Worm (Caenorhabditis elegans) whole organism, L1 larva: ENCODE data around the gene rde-12.

ENCODE experiments used
- ama-1 ChIP-seq: fragments of 150-350 bp; optimal IDR thresholded peaks from 2 replicates; lab custom pipeline; 2014
- dpl-1 ChIP-seq, 3 experiments: fragments of 150-350 bp in 2 of 3; sonication (generic microtip) in 1 of 3; optimal IDR thresholded peaks; 2 replicates each; lab custom pipeline; 2014 to 2017; ENCODE audit warnings: missing biosample characterization in 3 of 3, missing genetic modification characterization in 3 of 3, missing genetic modification reagents in 3 of 3
- fkh-8 ChIP-seq: sonication (generic microtip); optimal IDR thresholded peaks from 2 replicates; lab custom pipeline; 2016; ENCODE audit warnings: mild to moderate bottlenecking, missing genetic modification characterization, missing compliant biosample characterization
- jun-1 ChIP-seq: fragments of 150-350 bp; optimal IDR thresholded peaks from 2 replicates; lab custom pipeline; 2014; ENCODE audit warnings: missing biosample characterization, missing genetic modification reagents, missing genetic modification characterization
- lin-13 ChIP-seq: fragments of 150-350 bp; optimal IDR thresholded peaks from 2 replicates; lab custom pipeline; 2014; ENCODE audit warnings: missing biosample characterization, missing genetic modification reagents, missing genetic modification characterization
- lin-15B ChIP-seq: fragments of 150-350 bp; sonication (generic microtip); optimal IDR thresholded peaks from 3 replicates; lab custom pipeline; 2014; ENCODE audit warnings: missing biosample characterization, missing genetic modification characterization
- mab-9 ChIP-seq: fragments of 200-800 bp; sonication (Bioruptor generic); IDR thresholded peaks from 2 replicates; pipeline ENCODE4 v1.3.6; 2022; ENCODE audit warnings: missing genetic modification reagents, missing genetic modification characterization, missing compliant biosample characterization
- nhr-76 ChIP-seq: sonication (generic microtip); optimal IDR thresholded peaks from 2 replicates; lab custom pipeline; 2017; ENCODE audit warnings: missing biosample characterization, missing genetic modification characterization

DNA sequence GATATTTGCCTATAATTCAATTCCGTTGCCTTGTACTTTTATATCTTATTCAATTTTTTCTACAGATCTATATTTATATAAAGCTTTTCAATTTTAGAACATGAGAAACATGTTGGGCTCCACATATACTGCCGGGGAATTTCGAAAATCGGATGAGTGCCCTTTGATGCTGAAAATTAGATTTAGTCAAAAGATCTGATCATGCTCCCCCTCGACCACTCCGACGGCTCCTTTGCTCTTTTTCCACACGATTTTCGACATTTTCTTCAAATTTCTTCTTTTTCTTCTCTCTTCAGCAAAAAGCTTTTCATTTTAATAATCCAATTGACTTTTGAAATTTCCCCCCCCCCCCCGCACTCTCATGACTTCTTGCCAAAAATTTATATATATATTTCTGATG is 16.3 kb downstream of the rde-12 start:
- no peak for TF ChIP-seq fkh-8
- peak; percentile 12; the same call in 1 of the 2 replicates for TF ChIP-seq mab-9 (GFP tag; lab: Robert Waterston, UW)
- no peak for TF ChIP-seq lin-13 (GFP tag; lab: Kevin White, UChicago)
- TF ChIP-seq nhr-76 (tag; lab: Kevin White, UChicago): no peak
- TF ChIP-seq dpl-1 (GFP tag; optimal IDR thresholded peaks at IDR 0.05; lab: Kevin White, UChicago): no peak
- no peak for TF ChIP-seq lin-15B (tag; lab: Kevin White, UChicago)
- no peak for TF ChIP-seq jun-1 (tag; lab: Kevin White, UChicago)
- TF ChIP-seq ama-1 (lab: Kevin White, UChicago): no peak
